Worm (Caenorhabditis elegans) whole organism, midembryonic: Measurements from ENCODE around the gene skr-12.

Experiments
- T22C8.4 ChIP-seq: fragments of 200-800 bp; sonication (Bioruptor generic); IDR thresholded peaks from 2 replicates; pipeline ENCODE4 v1.3.6; 2022; ENCODE audit warnings: missing genetic modification characterization, missing compliant biosample characterization
- flt-1 ChIP-seq: fragments of 200-800 bp; sonication (Bioruptor generic); IDR thresholded peaks from 2 replicates; pipeline ENCODE4 v1.3.6; 2022; ENCODE audit warnings: missing genetic modification characterization, missing compliant biosample characterization
- klf-2 ChIP-seq: fragments of 200-800 bp; sonication (Bioruptor generic); conservative IDR thresholded peaks from 2 replicates; pipeline ENCODE4 v1.3.6; 2022; ENCODE audit warnings: missing genetic modification reagents, missing genetic modification characterization, missing compliant biosample characterization
- med-1 ChIP-seq: sonication (generic microtip); optimal IDR thresholded peaks from 2 replicates; lab custom pipeline; 2017; ENCODE audit warnings: missing genetic modification characterization, mild to moderate bottlenecking, missing compliant biosample characterization, antibody characterized with exemption, missing genetic modification reagents; ENCODE audit not compliant: insufficient read depth
- ref-1 ChIP-seq: fragments of 200-800 bp; sonication (Bioruptor generic); conservative IDR thresholded peaks from 2 replicates; pipeline ENCODE4 v1.3.6; 2022; ENCODE audit warnings: missing genetic modification reagents, missing genetic modification characterization, missing compliant biosample characterization
- tab-1 ChIP-seq: fragments of 200-800 bp; sonication (Bioruptor generic); IDR thresholded peaks from 2 replicates; pipeline ENCODE4 v1.3.6; 2022; ENCODE audit warnings: missing genetic modification characterization, missing compliant biosample characterization
- ztf-29 ChIP-seq: fragments of 200-800 bp; sonication (Bioruptor generic); IDR thresholded peaks from 2 replicates; pipeline ENCODE4 v1.3.6; 2022; ENCODE audit warnings: missing genetic modification reagents, missing genetic modification characterization, missing compliant biosample characterization

- TF ChIP-seq ref-1 (GFP tag; lab: Robert Waterston, UW), result no peak
- TF ChIP-seq med-1 (GFP tag; lab: Kevin White, UChicago), result no peak
- TF ChIP-seq tab-1 (GFP tag; lab: Robert Waterston, UW), result no peak
- no peak for TF ChIP-seq flt-1 (GFP tag; lab: Robert Waterston, UW)
- TF ChIP-seq ztf-29 (GFP tag; lab: Robert Waterston, UW), result no peak
- no peak for TF ChIP-seq T22C8.4
- no peak for TF ChIP-seq klf-2 (GFP tag; lab: Robert Waterston, UW)
These were observed 16.0 kb downstream of the skr-12 start for ce11 chrIV:17183032-17183608.
